Fruit fly (Drosophila melanogaster): ENCODE results near the gene CG17026.

Gene CG17026

DNA sequence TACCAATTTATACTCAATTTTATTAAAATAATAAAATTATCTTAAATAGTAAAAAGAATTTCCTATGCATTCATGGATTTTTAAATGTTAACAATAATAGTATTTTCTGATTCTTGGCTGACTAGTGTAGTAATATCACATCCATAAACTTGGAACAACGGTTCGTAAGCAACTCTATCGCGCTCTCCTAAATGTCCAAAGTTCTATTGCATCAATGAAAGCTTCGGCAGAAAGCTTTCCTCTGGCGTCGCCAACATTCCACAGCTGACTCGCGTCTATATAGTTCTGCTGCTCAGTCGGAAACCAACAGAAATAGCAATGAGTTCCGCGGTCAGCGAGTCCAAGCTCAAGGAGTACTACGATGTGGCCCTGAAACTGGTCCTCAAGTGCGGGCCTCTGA, 1.6 kb downstream of the CG17026 start, which contains the start of gene CG17029:
TSS of gene CG17029 (plus strand) at position 113 of the 400 bp plus-strand sequence.
- TF ChIP-seq h (optimal IDR thresholded peaks at IDR 0.05) = no peak
- no peak for TF ChIP-seq Sin3A (optimal IDR thresholded peaks at IDR 0.05)
- TF ChIP-seq ttk (optimal IDR thresholded peaks at IDR 0.05) = no peak

DNA sequence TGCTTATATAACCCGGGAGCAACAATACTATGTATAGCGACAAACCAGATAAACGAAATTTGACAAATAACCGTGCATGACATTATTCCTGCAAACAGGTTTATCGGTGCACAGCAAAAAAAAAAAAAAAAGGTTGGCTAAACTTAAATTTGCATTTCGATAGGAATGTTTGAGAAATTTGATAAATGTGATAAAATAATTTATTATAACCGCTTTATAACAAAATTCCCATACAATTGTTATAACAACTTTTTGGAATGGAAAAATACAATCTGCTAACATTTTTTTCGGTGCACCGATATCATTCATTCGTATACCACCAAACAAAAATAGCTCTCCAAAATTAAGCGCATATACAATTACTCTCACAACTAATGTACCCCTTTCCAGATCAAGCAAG, 2.4 kb downstream of the CG17026 start:
- TF ChIP-seq insv (optimal IDR thresholded peaks at IDR 0.05) (no peak), Sin3A (optimal IDR thresholded peaks at IDR 0.05) (no peak), h (optimal IDR thresholded peaks at IDR 0.05) (no peak), Myc (optimal IDR thresholded peaks at IDR 0.05) (no peak), ttk (optimal IDR thresholded peaks at IDR 0.05) (no peak), psq (optimal IDR thresholded peaks at IDR 0.05) (no peak)

- no peak for TF ChIP-seq h (optimal IDR thresholded peaks at IDR 0.05)
- TF ChIP-seq ttk (optimal IDR thresholded peaks at IDR 0.05) = no peak
- TF ChIP-seq Myc (optimal IDR thresholded peaks at IDR 0.05) = no peak
- no peak for TF ChIP-seq psq (optimal IDR thresholded peaks at IDR 0.05)
- TF ChIP-seq Sin3A (optimal IDR thresholded peaks at IDR 0.05) = no peak
- no peak for TF ChIP-seq insv (optimal IDR thresholded peaks at IDR 0.05)
These were observed 3.1 kb downstream of the CG17026 start, which contains the start of gene CG17028 for dm6 chr3L:15978224-15978623. Gene CG17028 (plus strand): TSS chr3L:15978524.

DNA sequence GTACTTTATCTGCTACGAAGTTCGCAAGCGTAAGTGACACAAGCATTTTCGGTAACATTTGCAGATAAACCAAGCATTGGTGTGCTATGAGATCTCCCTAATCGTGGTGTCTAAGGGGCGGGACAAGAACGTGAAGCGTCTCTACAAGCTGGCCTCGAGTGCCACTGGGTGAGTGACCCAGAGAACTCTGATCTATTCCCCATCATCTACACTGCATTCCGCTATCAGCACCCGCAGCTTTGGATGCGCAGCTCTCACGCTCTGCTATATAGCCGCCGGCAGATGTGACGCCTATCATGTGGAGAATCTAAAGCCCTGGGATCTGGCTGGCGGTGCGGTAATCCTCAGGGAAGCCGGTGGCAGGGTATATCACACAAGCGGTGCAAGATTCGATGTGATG, 4.1 kb downstream of the CG17026 start:
- TF ChIP-seq Sin3A (optimal IDR thresholded peaks at IDR 0.05) = no peak
- no peak for TF ChIP-seq psq (optimal IDR thresholded peaks at IDR 0.05)
- no peak for TF ChIP-seq insv (optimal IDR thresholded peaks at IDR 0.05)
- no peak for TF ChIP-seq ttk (optimal IDR thresholded peaks at IDR 0.05)

- TF ChIP-seq Sin3A (optimal IDR thresholded peaks at IDR 0.05) = no peak
- no peak for TF ChIP-seq insv (optimal IDR thresholded peaks at IDR 0.05)
- TF ChIP-seq psq (optimal IDR thresholded peaks at IDR 0.05) = no peak
- no peak for TF ChIP-seq h (optimal IDR thresholded peaks at IDR 0.05)
- no peak for TF ChIP-seq Myc (optimal IDR thresholded peaks at IDR 0.05)
- TF ChIP-seq ttk (optimal IDR thresholded peaks at IDR 0.05) = no peak
These were observed 4.7 kb downstream of the CG17026 start, which contains the start of gene CG17027 for dm6 chr3L:15979912-15980311. Gene CG17027 (plus strand): TSS chr3L:15980100.

- TF ChIP-seq Sin3A (optimal IDR thresholded peaks at IDR 0.05) (no peak), insv (optimal IDR thresholded peaks at IDR 0.05) (no peak), Myc (optimal IDR thresholded peaks at IDR 0.05) (no peak), psq (optimal IDR thresholded peaks at IDR 0.05) (no peak), h (optimal IDR thresholded peaks at IDR 0.05) (no peak), ttk (optimal IDR thresholded peaks at IDR 0.05) (no peak)
These were observed 6.2 kb downstream of the CG17026 start for dm6 chr3L:15981403-15981802.

DNA sequence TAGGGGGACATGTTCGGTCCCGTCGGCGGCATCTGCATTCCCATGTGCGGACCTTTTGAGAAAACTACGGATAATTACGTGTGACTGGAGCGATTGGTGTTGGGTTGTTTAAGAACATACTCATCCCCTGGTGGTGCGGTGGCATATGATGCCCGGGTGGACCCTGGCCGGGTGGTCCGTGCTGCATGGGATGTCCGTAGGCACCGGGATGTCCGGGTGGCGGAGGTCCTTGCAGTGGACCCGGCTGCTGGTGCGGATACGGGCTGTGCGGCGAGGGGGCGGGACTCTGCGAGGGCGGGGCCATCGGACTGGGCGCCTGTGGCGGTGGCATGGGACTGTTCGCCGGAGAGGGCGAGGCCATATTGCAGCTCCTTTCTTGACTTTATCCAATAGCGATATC, 7.0 kb downstream of the CG17026 start:
- TF ChIP-seq ttk (optimal IDR thresholded peaks at IDR 0.05) (no peak), Myc (optimal IDR thresholded peaks at IDR 0.05) (no peak), h (optimal IDR thresholded peaks at IDR 0.05) (no peak), Sin3A (optimal IDR thresholded peaks at IDR 0.05) (no peak), insv (optimal IDR thresholded peaks at IDR 0.05) (no peak), psq (optimal IDR thresholded peaks at IDR 0.05) (no peak)

DNA sequence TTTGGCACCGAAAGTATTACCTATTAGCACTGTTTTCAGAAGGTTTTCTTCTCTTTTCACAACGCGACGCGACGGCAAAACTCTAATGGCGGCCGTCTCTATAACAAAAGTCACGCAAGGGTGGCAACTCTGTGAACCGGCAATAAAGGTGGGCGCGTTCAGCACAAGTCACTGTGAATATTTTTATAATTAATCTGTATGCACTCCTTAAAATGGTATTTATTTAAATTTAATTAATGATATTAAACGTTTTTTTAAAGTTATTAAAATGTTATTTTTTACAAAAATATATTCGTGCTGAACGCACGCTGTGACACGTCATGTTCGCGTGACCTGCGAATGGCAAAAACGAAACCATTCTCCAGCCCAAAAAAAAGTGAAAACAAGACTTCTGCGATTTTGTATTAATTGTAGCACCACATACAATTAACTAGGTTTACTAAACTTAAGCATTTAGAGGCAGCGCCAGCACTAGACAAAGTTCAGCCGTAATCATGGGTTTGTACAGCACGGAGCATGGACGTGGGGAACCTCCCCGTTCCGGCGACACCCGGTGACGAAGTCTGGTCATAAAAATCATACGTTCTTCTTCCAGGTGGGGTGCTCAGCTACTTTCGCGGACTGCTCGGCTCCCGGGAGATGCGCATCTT, 7.7 kb downstream of the CG17026 start, which contains the start of the genes brm and Arl1:
TSS of gene brm (minus strand) at position 87 of the 650 bp plus-strand sequence.
TSS of gene Arl1 (plus strand) at position 353 of the 650 bp plus-strand sequence.
- TF ChIP-seq psq (optimal IDR thresholded peaks at IDR 0.05) (no peak), h (optimal IDR thresholded peaks at IDR 0.05) (no peak), Sin3A (optimal IDR thresholded peaks at IDR 0.05) (no peak), Myc (optimal IDR thresholded peaks at IDR 0.05) (no peak), ttk (optimal IDR thresholded peaks at IDR 0.05) (no peak), insv (optimal IDR thresholded peaks at IDR 0.05) (no peak)

- TF ChIP-seq psq (optimal IDR thresholded peaks at IDR 0.05) (no peak), h (optimal IDR thresholded peaks at IDR 0.05) (no peak)
These were observed 12.5 kb downstream of the CG17026 start, which contains the start of gene PolD1 for dm6 chr3L:15987635-15988034. Gene PolD1 (minus strand): TSS chr3L:15987815.

- TF ChIP-seq ttk (optimal IDR thresholded peaks at IDR 0.05) (no peak), Sin3A (optimal IDR thresholded peaks at IDR 0.05) (no peak), h (optimal IDR thresholded peaks at IDR 0.05) (no peak), psq (optimal IDR thresholded peaks at IDR 0.05) (no peak), Myc (optimal IDR thresholded peaks at IDR 0.05) (no peak), insv (optimal IDR thresholded peaks at IDR 0.05) (no peak)
These were observed 12.9 kb downstream of the CG17026 start, which contains the start of gene Hip14 for dm6 chr3L:15988039-15988546. Gene Hip14 (plus strand): TSS chr3L:15988236.

DNA sequence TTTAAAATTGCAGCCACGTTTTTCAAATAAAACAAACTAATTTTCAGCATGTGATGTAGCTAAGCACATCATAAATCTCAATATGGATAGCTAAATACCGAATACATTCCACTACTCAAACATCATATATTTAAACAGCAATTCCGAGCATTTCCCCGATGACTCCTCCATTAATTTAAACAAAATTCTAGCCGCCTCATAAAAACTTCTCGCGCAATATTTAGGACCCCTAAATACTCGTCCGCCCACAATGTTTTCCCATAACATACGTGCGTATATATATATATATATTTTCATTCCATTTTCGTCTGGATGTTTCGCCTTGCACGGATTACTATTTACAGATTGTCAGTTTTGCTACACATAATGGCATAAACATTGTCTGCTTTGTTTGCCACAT, 20.9 kb downstream of the CG17026 start:
- TF ChIP-seq insv (optimal IDR thresholded peaks at IDR 0.05) (no peak), Sin3A (optimal IDR thresholded peaks at IDR 0.05) (no peak), psq (optimal IDR thresholded peaks at IDR 0.05) (no peak), Myc (optimal IDR thresholded peaks at IDR 0.05) (no peak)

- TF ChIP-seq ttk (optimal IDR thresholded peaks at IDR 0.05) (no peak), h (optimal IDR thresholded peaks at IDR 0.05) (no peak), Myc (optimal IDR thresholded peaks at IDR 0.05) (no peak), Sin3A (optimal IDR thresholded peaks at IDR 0.05) (no peak), insv (optimal IDR thresholded peaks at IDR 0.05) (no peak), psq (optimal IDR thresholded peaks at IDR 0.05) (no peak)
These were observed 23.0 kb downstream of the CG17026 start for dm6 chr3L:15998217-15998616.
